Worm (Caenorhabditis elegans) whole organism, mixed stage, embryonic: ENCODE results near the gene mrps-2.

ENCODE experiments used
- blmp-1 ChIP-seq: fragments of 150-350 bp; optimal IDR thresholded peaks from 2 replicates; lab custom pipeline; 2014; ENCODE audit warnings: missing biosample characterization, missing genetic modification characterization
- ceh-39 ChIP-seq: fragments of 150-350 bp; optimal IDR thresholded peaks from 2 replicates; lab custom pipeline; 2014; ENCODE audit warnings: missing biosample characterization, missing genetic modification characterization
- ceh-43 ChIP-seq: fragments of 200-800 bp; sonication (Bioruptor generic); optimal IDR thresholded peaks from 2 replicates; lab custom pipeline; 2018; ENCODE audit warnings: mild to moderate bottlenecking, missing genetic modification characterization, moderate library complexity, missing compliant biosample characterization
- ceh-83 ChIP-seq: fragments of 200-800 bp; sonication (Bioruptor generic); optimal IDR thresholded peaks from 2 replicates; lab custom pipeline; 2018; ENCODE audit warnings: mild to moderate bottlenecking, missing genetic modification characterization, missing compliant biosample characterization
- ces-1 ChIP-seq: fragments of 150-350 bp; optimal IDR thresholded peaks from 2 replicates; lab custom pipeline; 2014; ENCODE audit warnings: missing biosample characterization, missing genetic modification reagents, missing genetic modification characterization
- cnd-1 ChIP-seq: fragments of 200-800 bp; sonication (Bioruptor generic); optimal IDR thresholded peaks from 2 replicates; lab custom pipeline; 2018; ENCODE audit warnings: mild to moderate bottlenecking, missing genetic modification characterization, missing compliant biosample characterization
- drap-1 ChIP-seq: fragments of 200-800 bp; sonication (Bioruptor generic); optimal IDR thresholded peaks from 3 replicates; lab custom pipeline; 2018; ENCODE audit warnings: mild to moderate bottlenecking, missing genetic modification characterization, missing compliant biosample characterization
- elt-3 ChIP-seq: fragments of 150-350 bp; optimal IDR thresholded peaks from 2 replicates; lab custom pipeline; 2014; ENCODE audit warnings: missing biosample characterization, missing genetic modification characterization
- flh-1 ChIP-seq: fragments of 200-800 bp; sonication (Bioruptor generic); optimal IDR thresholded peaks from 2 replicates; lab custom pipeline; 2018; ENCODE audit warnings: mild to moderate bottlenecking, missing genetic modification characterization, moderate library complexity, missing compliant biosample characterization
- ham-2 ChIP-seq: fragments of 200-800 bp; sonication (Bioruptor generic); optimal IDR thresholded peaks from 2 replicates; lab custom pipeline; 2018; ENCODE audit warnings: mild to moderate bottlenecking, missing genetic modification characterization, missing compliant biosample characterization
- hlh-1 ChIP-seq: fragments of 150-350 bp; optimal IDR thresholded peaks from 2 replicates; lab custom pipeline; 2014; ENCODE audit warnings: missing biosample characterization, missing genetic modification reagents, missing genetic modification characterization
- lsy-2 ChIP-seq: fragments of 150-350 bp; optimal IDR thresholded peaks from 2 replicates; lab custom pipeline; 2014; ENCODE audit warnings: missing biosample characterization, missing genetic modification characterization
- mab-5 ChIP-seq: fragments of 150-350 bp; optimal IDR thresholded peaks from 2 replicates; lab custom pipeline; 2014; ENCODE audit warnings: missing biosample characterization, missing genetic modification characterization
- mls-2 ChIP-seq: sonication (generic microtip); optimal IDR thresholded peaks from 2 replicates; lab custom pipeline; 2016; ENCODE audit warnings: mild to moderate bottlenecking, missing genetic modification characterization, moderate library complexity, missing compliant biosample characterization
- nhr-12 ChIP-seq: fragments of 150-350 bp; optimal IDR thresholded peaks from 2 replicates; lab custom pipeline; 2014; ENCODE audit warnings: missing biosample characterization, missing genetic modification characterization
- nhr-2 ChIP-seq: fragments of 150-350 bp; optimal IDR thresholded peaks from 2 replicates; lab custom pipeline; 2014; ENCODE audit warnings: missing biosample characterization, missing genetic modification characterization
- nhr-237 ChIP-seq: fragments of 150-350 bp; optimal IDR thresholded peaks from 2 replicates; lab custom pipeline; 2014; ENCODE audit warnings: missing biosample characterization, missing genetic modification characterization
- nhr-76 ChIP-seq: sonication (generic microtip); optimal IDR thresholded peaks from 2 replicates; lab custom pipeline; 2017; ENCODE audit warnings: missing biosample characterization, missing genetic modification characterization
- pha-4 ChIP-seq: fragments of 150-350 bp; optimal IDR thresholded peaks from 2 replicates; lab custom pipeline; 2018; ENCODE audit warnings: missing biosample characterization, missing genetic modification reagents, missing genetic modification characterization
- sem-2 ChIP-seq: fragments of 200-800 bp; sonication (Bioruptor generic); optimal IDR thresholded peaks from 2 replicates; lab custom pipeline; 2018; ENCODE audit warnings: mild to moderate bottlenecking, missing genetic modification characterization, missing compliant biosample characterization
- snpc-4 ChIP-seq: fragments of 150-350 bp; optimal IDR thresholded peaks from 2 replicates; lab custom pipeline; 2014; ENCODE audit warnings: missing biosample characterization, missing genetic modification characterization
- sptf-1 ChIP-seq: sonication (generic microtip); optimal IDR thresholded peaks from 2 replicates; lab custom pipeline; 2017; ENCODE audit warnings: mild to moderate bottlenecking, missing genetic modification characterization, moderate library complexity, missing compliant biosample characterization
- tbx-8 ChIP-seq: fragments of 200-800 bp; sonication (Bioruptor generic); optimal IDR thresholded peaks from 2 replicates; lab custom pipeline; 2018; ENCODE audit warnings: mild to moderate bottlenecking, missing genetic modification characterization, moderate library complexity, missing compliant biosample characterization
- unc-120 ChIP-seq: sonication (generic microtip); optimal IDR thresholded peaks from 2 replicates; lab custom pipeline; 2017; ENCODE audit warnings: missing genetic modification characterization, missing compliant biosample characterization; ENCODE audit not compliant: poor library complexity, severe bottlenecking
- unc-39 ChIP-seq: fragments of 150-350 bp; optimal IDR thresholded peaks from 2 replicates; lab custom pipeline; 2014; ENCODE audit warnings: missing biosample characterization, missing genetic modification characterization
- unc-62 ChIP-seq: fragments of 150-350 bp; optimal IDR thresholded peaks from 2 replicates; lab custom pipeline; 2014; ENCODE audit warnings: missing biosample characterization, missing genetic modification reagents, missing genetic modification characterization
- zip-8 ChIP-seq: fragments of 150-350 bp; optimal IDR thresholded peaks from 2 replicates; lab custom pipeline; 2014; ENCODE audit warnings: missing biosample characterization, missing genetic modification characterization
- ztf-11 ChIP-seq: fragments of 150-350 bp; optimal IDR thresholded peaks from 2 replicates; lab custom pipeline; 2014; ENCODE audit warnings: missing biosample characterization, missing genetic modification characterization

Gene mrps-2

ce11 chrV:8465386-8465785, at the start of gene mrps-2:
mrps-2 (plus strand) TSS chrV:8465686.
- no peak for TF ChIP-seq mab-5
- no peak for TF ChIP-seq flh-1 (GFP tag; lab: Kevin White, UChicago)
- no peak for TF ChIP-seq blmp-1 (tag; lab: Kevin White, UChicago)
- TF ChIP-seq nhr-76 (tag; lab: Kevin White, UChicago): no peak
- TF ChIP-seq ceh-83 (GFP tag; lab: Kevin White, UChicago): no peak
- TF ChIP-seq hlh-1 (tag; lab: Kevin White, UChicago): no peak
- TF ChIP-seq unc-62: no peak
- no peak for TF ChIP-seq tbx-8 (GFP tag; lab: Kevin White, UChicago)

- TF ChIP-seq elt-3 (no peak), ceh-43 (no peak), mab-5 (no peak)
Observed at ce11 chrV:8417271-8417670, 48.2 kb upstream of the mrps-2 start.

ce11 chrV:8424840-8425814, 40.4 kb upstream of the mrps-2 start:
- no peak for TF ChIP-seq ceh-43
- no peak for TF ChIP-seq nhr-2 (tag; lab: Kevin White, UChicago)
- no peak for TF ChIP-seq sptf-1 (tag; lab: Kevin White, UChicago)
- TF ChIP-seq cnd-1: no peak
- TF ChIP-seq pha-4 (tag; lab: Kevin White, UChicago): no peak
- TF ChIP-seq drap-1 (GFP tag; lab: Kevin White, UChicago): no peak
- TF ChIP-seq unc-120: no peak
- TF ChIP-seq ceh-83 (GFP tag; lab: Kevin White, UChicago): no peak
- TF ChIP-seq elt-3: no peak
- no peak for TF ChIP-seq zip-8 (tag; lab: Kevin White, UChicago)
- TF ChIP-seq snpc-4 (tag; lab: Kevin White, UChicago): no peak
- no peak for TF ChIP-seq unc-62
- no peak for TF ChIP-seq hlh-1 (tag; lab: Kevin White, UChicago)
- TF ChIP-seq ceh-39 (tag; lab: Kevin White, UChicago): no peak
- TF ChIP-seq lsy-2 (tag; lab: Kevin White, UChicago): no peak
- no peak for TF ChIP-seq nhr-12 (tag; lab: Kevin White, UChicago)
- TF ChIP-seq nhr-237 (tag; lab: Kevin White, UChicago): no peak

ce11 chrV:8426210-8426609, 39.3 kb upstream of the mrps-2 start:
- TF ChIP-seq unc-120 (no peak), ces-1 (peak; percentile 56), pha-4 (tag; lab: Kevin White, UChicago) (peak; percentile 5)

- TF ChIP-seq nhr-12 (tag; lab: Kevin White, UChicago) (no peak), lsy-2 (tag; lab: Kevin White, UChicago) (no peak)
Observed at ce11 chrV:8426741-8427457, 38.6 kb upstream of the mrps-2 start.

- no peak for TF ChIP-seq mls-2 (tag; lab: Kevin White, UChicago)
- TF ChIP-seq cnd-1: no peak
- peak; percentile 78 for TF ChIP-seq ces-1
- TF ChIP-seq tbx-8 (GFP tag; lab: Kevin White, UChicago): no peak
- TF ChIP-seq ham-2 (GFP tag; lab: Kevin White, UChicago): no peak
- TF ChIP-seq flh-1 (GFP tag; lab: Kevin White, UChicago): no peak
- no peak for TF ChIP-seq nhr-237 (tag; lab: Kevin White, UChicago)
- TF ChIP-seq mab-5: no peak
- no peak for TF ChIP-seq sptf-1 (tag; lab: Kevin White, UChicago)
- TF ChIP-seq ztf-11 (tag; lab: Kevin White, UChicago): no peak
- no peak for TF ChIP-seq ceh-39 (tag; lab: Kevin White, UChicago)
- no peak for TF ChIP-seq unc-39 (tag; lab: Kevin White, UChicago)
- peak; percentile 2 for TF ChIP-seq unc-120
- TF ChIP-seq sem-2: no peak
- TF ChIP-seq elt-3: no peak
- no peak for TF ChIP-seq pha-4 (tag; lab: Kevin White, UChicago)
- TF ChIP-seq lsy-2 (tag; lab: Kevin White, UChicago): peak; percentile 3
- TF ChIP-seq ceh-43: no peak
- TF ChIP-seq nhr-12 (tag; lab: Kevin White, UChicago): no peak
Observed at ce11 chrV:8428585-8429414, 36.7 kb upstream of the mrps-2 start.
